Worm (Caenorhabditis elegans) whole organism, young adult: ENCODE results near the gene cutl-19.

Source experiments
- B0261.1 ChIP-seq: sonication (generic microtip); optimal IDR thresholded peaks from 2 replicates; lab custom pipeline; 2016; ENCODE audit warnings: mild to moderate bottlenecking, missing genetic modification characterization, moderate library complexity, missing compliant biosample characterization
- C06A6.2 ChIP-seq: fragments of 200-800 bp; sonication (Bioruptor generic); conservative IDR thresholded peaks from 2 replicates; pipeline ENCODE4 v1.3.6; 2022; ENCODE audit warnings: missing genetic modification characterization, missing compliant biosample characterization
- F49E8.2 ChIP-seq: sonication (generic microtip); optimal IDR thresholded peaks from 3 replicates; lab custom pipeline; 2017; ENCODE audit warnings: missing genetic modification characterization, mild to moderate bottlenecking, missing compliant biosample characterization, antibody characterized with exemption, moderate library complexity; ENCODE audit not compliant: insufficient read depth
- F55B11.4 ChIP-seq: sonication (generic microtip); optimal IDR thresholded peaks from 2 replicates; lab custom pipeline; 2016; ENCODE audit warnings: missing compliant biosample characterization, missing genetic modification characterization, borderline replicate concordance; ENCODE audit not compliant: insufficient read depth
- F57C9.4 ChIP-seq: sonication (generic microtip); optimal IDR thresholded peaks from 2 replicates; lab custom pipeline; 2017; ENCODE audit warnings: mild to moderate bottlenecking, missing genetic modification characterization, missing compliant biosample characterization
- K12H6.12 ChIP-seq: fragments of 200-800 bp; sonication (Bioruptor generic); optimal IDR thresholded peaks from 2 replicates; lab custom pipeline; 2018; ENCODE audit warnings: mild to moderate bottlenecking, missing genetic modification characterization, missing compliant biosample characterization
- Y53G8AR.9 ChIP-seq: fragments of 200-800 bp; sonication (Bioruptor generic); conservative IDR thresholded peaks from 2 replicates; pipeline ENCODE4 v1.3.6; 2022; ENCODE audit warnings: missing genetic modification reagents, missing genetic modification characterization, missing compliant biosample characterization
- Y67H2A.10 ChIP-seq: fragments of 200-800 bp; sonication (Bioruptor generic); conservative IDR thresholded peaks from 2 replicates; pipeline ENCODE4 v1.3.6; 2022; ENCODE audit warnings: missing genetic modification reagents, missing genetic modification characterization, missing compliant biosample characterization
- ZK185.1 ChIP-seq: sonication (generic microtip); optimal IDR thresholded peaks from 2 replicates; lab custom pipeline; 2016; ENCODE audit warnings: mild to moderate bottlenecking, missing genetic modification characterization, missing compliant biosample characterization; ENCODE audit not compliant: poor library complexity, severe bottlenecking
- aptf-2 ChIP-seq: fragments of 200-800 bp; sonication (Bioruptor generic); conservative IDR thresholded peaks from 2 replicates; pipeline ENCODE4 v1.3.6; 2022; ENCODE audit warnings: missing genetic modification reagents, missing genetic modification characterization, missing compliant biosample characterization
- attf-3 ChIP-seq: fragments of 200-800 bp; sonication (Bioruptor generic); conservative IDR thresholded peaks from 2 replicates; pipeline ENCODE4 v1.3.6; 2022; ENCODE audit warnings: missing genetic modification reagents, missing genetic modification characterization, missing compliant biosample characterization
- attf-5 ChIP-seq: fragments of 200-800 bp; sonication (Bioruptor generic); optimal IDR thresholded peaks from 2 replicates; lab custom pipeline; 2018; ENCODE audit warnings: mild to moderate bottlenecking, missing genetic modification characterization, missing compliant biosample characterization
- ceh-91 ChIP-seq: fragments of 200-800 bp; sonication (Bioruptor generic); IDR thresholded peaks from 2 replicates; pipeline ENCODE4 v1.3.6; 2022; ENCODE audit warnings: missing genetic modification reagents, missing genetic modification characterization, missing compliant biosample characterization
- chd-7 ChIP-seq: sonication (generic microtip); optimal IDR thresholded peaks from 2 replicates; lab custom pipeline; 2016; ENCODE audit warnings: mild to moderate bottlenecking, missing genetic modification characterization, moderate library complexity, missing compliant biosample characterization
- dox-1 ChIP-seq: fragments of 200-800 bp; sonication (Bioruptor generic); IDR thresholded peaks from 2 replicates; pipeline ENCODE4 v1.3.6; 2022; ENCODE audit warnings: missing genetic modification reagents, missing genetic modification characterization, missing compliant biosample characterization
- dpl-1 ChIP-seq: fragments of 150-350 bp; optimal IDR thresholded peaks from 2 replicates; lab custom pipeline; 2014; ENCODE audit warnings: missing biosample characterization, missing genetic modification reagents, missing genetic modification characterization
- ekl-4 ChIP-seq: fragments of 200-800 bp; sonication (Bioruptor generic); IDR thresholded peaks from 2 replicates; pipeline ENCODE4 v1.3.6; 2022; ENCODE audit warnings: missing genetic modification reagents, missing genetic modification characterization, missing compliant biosample characterization
- ets-4 ChIP-seq: fragments of 200-800 bp; sonication (Bioruptor generic); optimal IDR thresholded peaks from 2 replicates; lab custom pipeline; 2018; ENCODE audit warnings: mild to moderate bottlenecking, missing genetic modification characterization, missing compliant biosample characterization
- fkh-3 ChIP-seq: sonication (generic microtip); optimal IDR thresholded peaks from 2 replicates; lab custom pipeline; 2016; ENCODE audit warnings: mild to moderate bottlenecking, missing genetic modification characterization, missing compliant biosample characterization
- hlh-12 ChIP-seq: sonication (generic microtip); optimal IDR thresholded peaks from 2 replicates; lab custom pipeline; 2016; ENCODE audit warnings: missing genetic modification characterization, missing compliant biosample characterization
- hmg-20 ChIP-seq: fragments of 200-800 bp; sonication (Bioruptor generic); IDR thresholded peaks from 2 replicates; pipeline ENCODE4 v1.3.6; 2022; ENCODE audit warnings: missing genetic modification reagents, missing genetic modification characterization, missing compliant biosample characterization
- let-526 ChIP-seq: fragments of 200-800 bp; sonication (Bioruptor generic); IDR thresholded peaks from 2 replicates; pipeline ENCODE4 v1.3.6; 2022; ENCODE audit warnings: missing genetic modification reagents, missing genetic modification characterization, missing compliant biosample characterization
- lin-26 ChIP-seq: fragments of 200-800 bp; sonication (Bioruptor generic); IDR thresholded peaks from 2 replicates; pipeline ENCODE4 v1.3.6; 2022; ENCODE audit warnings: missing genetic modification reagents, missing genetic modification characterization, missing compliant biosample characterization
- lin-35 ChIP-seq, 3 experiments: fragments of 150-350 bp in 2 of 3; sonication (generic microtip) in 1 of 3; optimal IDR thresholded peaks; 2 replicates each; lab custom pipeline; 2014 to 2018; ENCODE audit warnings: missing biosample characterization in 3 of 3, missing genetic modification characterization in 3 of 3, missing genetic modification reagents in 3 of 3
- lin-40 ChIP-seq: sonication (generic microtip); optimal IDR thresholded peaks from 2 replicates; lab custom pipeline; 2016; ENCODE audit warnings: missing genetic modification characterization, mild to moderate bottlenecking, missing compliant biosample characterization, missing genotype, missing genetic modification reagents
- lin-54 ChIP-seq: fragments of 200-800 bp; sonication (Bioruptor generic); optimal IDR thresholded peaks from 2 replicates; lab custom pipeline; 2018; ENCODE audit warnings: mild to moderate bottlenecking, missing genetic modification characterization, missing compliant biosample characterization
- lsl-1 ChIP-seq: fragments of 200-800 bp; sonication (Bioruptor generic); optimal IDR thresholded peaks from 2 replicates; lab custom pipeline; 2018; ENCODE audit warnings: mild to moderate bottlenecking, missing genetic modification characterization, moderate library complexity, missing compliant biosample characterization
- lsy-27 ChIP-seq: sonication (generic microtip); optimal IDR thresholded peaks from 2 replicates; lab custom pipeline; 2017; ENCODE audit warnings: missing genetic modification characterization, mild to moderate bottlenecking, missing compliant biosample characterization, antibody characterized with exemption, missing genotype, borderline replicate concordance; ENCODE audit not compliant: insufficient read depth
- madf-10 ChIP-seq: sonication (generic microtip); optimal IDR thresholded peaks from 2 replicates; lab custom pipeline; 2016; ENCODE audit warnings: mild to moderate bottlenecking, missing genetic modification characterization, missing compliant biosample characterization
- madf-3 ChIP-seq: fragments of 200-800 bp; sonication (Bioruptor generic); IDR thresholded peaks from 2 replicates; pipeline ENCODE4 v1.3.6; 2022; ENCODE audit warnings: missing genetic modification reagents, missing genetic modification characterization, missing compliant biosample characterization
- madf-6 ChIP-seq: fragments of 200-800 bp; sonication (Bioruptor generic); IDR thresholded peaks from 2 replicates; pipeline ENCODE4 v1.3.6; 2022; ENCODE audit warnings: missing genetic modification reagents, missing genetic modification characterization, missing compliant biosample characterization
- mel-28 ChIP-seq: sonication (generic microtip); optimal IDR thresholded peaks from 2 replicates; lab custom pipeline; 2016; ENCODE audit warnings: borderline replicate concordance, mild to moderate bottlenecking, missing genetic modification characterization, missing compliant biosample characterization
- nfyb-1 ChIP-seq: fragments of 200-800 bp; sonication (Bioruptor generic); IDR thresholded peaks from 2 replicates; pipeline ENCODE4 v1.3.6; 2022; ENCODE audit warnings: missing genetic modification reagents, missing genetic modification characterization, missing compliant biosample characterization
- pbrm-1 ChIP-seq: fragments of 200-800 bp; sonication (Bioruptor generic); IDR thresholded peaks from 2 replicates; pipeline ENCODE4 v1.3.6; 2022; ENCODE audit warnings: missing genetic modification reagents, missing genetic modification characterization, missing compliant biosample characterization
- pha-4 ChIP-seq: fragments of 150-350 bp; sonication (generic microtip); optimal IDR thresholded peaks from 2 replicates; lab custom pipeline; 2014; ENCODE audit warnings: missing biosample characterization, missing genetic modification reagents, missing genetic modification characterization
- rcor-1 ChIP-seq: fragments of 200-800 bp; sonication (Bioruptor generic); IDR thresholded peaks from 2 replicates; pipeline ENCODE4 v1.3.6; 2022; ENCODE audit warnings: missing genetic modification reagents, missing genetic modification characterization, missing compliant biosample characterization
- sea-2 ChIP-seq: fragments of 200-800 bp; sonication (Bioruptor generic); IDR thresholded peaks from 2 replicates; pipeline ENCODE4 v1.3.6; 2022; ENCODE audit warnings: missing genetic modification characterization, missing compliant biosample characterization
- snpc-4 ChIP-seq, 5 experiments: fragments of 150-350 bp in 1 of 5; sonication (generic microtip) in 4 of 5; optimal IDR thresholded peaks; 2 replicates each; lab custom pipeline; 2014 to 2018; ENCODE audit warnings: missing genetic modification characterization in 5 of 5, missing biosample characterization in 3 of 5, antibody characterized with exemption in 2 of 5, mild to moderate bottlenecking in 2 of 5, missing compliant biosample characterization in 2 of 5, missing genotype in 2 of 5, moderate library complexity in 2 of 5, missing genetic modification reagents in 1 of 5
- tlf-1 ChIP-seq: fragments of 200-800 bp; sonication (Bioruptor generic); optimal IDR thresholded peaks from 2 replicates; lab custom pipeline; 2018; ENCODE audit warnings: mild to moderate bottlenecking, missing genetic modification characterization, missing compliant biosample characterization
- unc-130 ChIP-seq: sonication (generic microtip); optimal IDR thresholded peaks from 2 replicates; lab custom pipeline; 2016; ENCODE audit warnings: missing genetic modification reagents, missing genetic modification characterization, missing compliant biosample characterization
- xnd-1 ChIP-seq: sonication (generic microtip); optimal IDR thresholded peaks from 2 replicates; lab custom pipeline; 2016; ENCODE audit warnings: missing genotype, missing genetic modification reagents, missing genetic modification characterization, missing compliant biosample characterization
- ztf-6 ChIP-seq: fragments of 200-800 bp; sonication (Bioruptor generic); IDR thresholded peaks from 2 replicates; pipeline ENCODE4 v1.3.6; 2022; ENCODE audit warnings: missing genetic modification reagents, missing genetic modification characterization, missing compliant biosample characterization

Gene cutl-19

ce11 chrIII:5172470-5172869 is 44.9 kb downstream of the cutl-19 start, which contains the start of gene K10D2.5 (continued):
- TF ChIP-seq Y67H2A.10, result peak; percentile 97
- peak; percentile 99 for TF ChIP-seq dox-1
- TF ChIP-seq pbrm-1 (GFP tag; lab: Robert Waterston, UW), result peak; percentile 93
- no peak for TF ChIP-seq F57C9.4 (tag; lab: Kevin White, UChicago)
- peak; percentile 81 for TF ChIP-seq lin-26 (GFP tag; lab: Robert Waterston, UW)
- TF ChIP-seq xnd-1 (tag; lab: Kevin White, UChicago), result peak; percentile 27
- TF ChIP-seq hlh-12 (tag; lab: Kevin White, UChicago), result no peak
- peak; percentile 92 for TF ChIP-seq madf-3 (GFP tag; lab: Robert Waterston, UW)
- peak; percentile 98 for TF ChIP-seq unc-130 (GFP tag; lab: Kevin White, UChicago)
- TF ChIP-seq lin-35 (GFP tag; optimal IDR thresholded peaks at IDR 0.05; lab: Kevin White, UChicago), result peak in 1 of 3 experiments; percentile 80
- peak; percentile 92 for TF ChIP-seq Y53G8AR.9 (GFP tag; lab: Robert Waterston, UW)
- TF ChIP-seq ekl-4, result peak; percentile 95
- TF ChIP-seq lin-54 (GFP tag; lab: Kevin White, UChicago), result peak; percentile 96
- TF ChIP-seq tlf-1 (GFP tag; lab: Kevin White, UChicago), result peak; percentile 81
- peak; percentile 92 for TF ChIP-seq K12H6.12
- TF ChIP-seq F55B11.4 (tag; lab: Kevin White, UChicago), result no peak
- TF ChIP-seq ZK185.1 (tag; lab: Kevin White, UChicago), result peak; percentile 97
- TF ChIP-seq mel-28 (tag; lab: Kevin White, UChicago), result peak; percentile 31
- peak; percentile 85 for TF ChIP-seq attf-3 (GFP tag; lab: Robert Waterston, UW)
- no peak for TF ChIP-seq sea-2 (GFP tag; lab: Robert Waterston, UW)
- TF ChIP-seq aptf-2 (GFP tag; lab: Robert Waterston, UW), result peak; percentile 98
- peak; percentile 96 for TF ChIP-seq let-526 (GFP tag; lab: Robert Waterston, UW)
- TF ChIP-seq F49E8.2 (tag; lab: Kevin White, UChicago), result peak; percentile 90
- TF ChIP-seq chd-7 (tag; lab: Kevin White, UChicago), result peak; percentile 78
- peak; percentile 94 for TF ChIP-seq ztf-6
- TF ChIP-seq ets-4 (GFP tag; lab: Kevin White, UChicago), result no peak
- TF ChIP-seq lin-40 (tag; lab: Kevin White, UChicago), result peak; percentile 80
- no peak for TF ChIP-seq pha-4 (tag; lab: Kevin White, UChicago)
- TF ChIP-seq rcor-1 (GFP tag; lab: Robert Waterston, UW), result peak; percentile 96
- TF ChIP-seq fkh-3 (tag; lab: Kevin White, UChicago), result no peak
- peak; percentile 77 for TF ChIP-seq dpl-1 (GFP tag; lab: Kevin White, UChicago)
- peak; percentile 99 for TF ChIP-seq attf-5 (GFP tag; lab: Kevin White, UChicago)
- TF ChIP-seq hmg-20 (GFP tag; lab: Robert Waterston, UW), result peak; percentile 82

ce11 chrIII:5171945-5172344 is 45.5 kb downstream of the cutl-19 start, which contains the start of gene prp-19:
prp-19 (minus strand) TSS chrIII:5172045.
- no peak for TF ChIP-seq ceh-91 (GFP tag; lab: Robert Waterston, UW)
- no peak for TF ChIP-seq attf-5 (GFP tag; lab: Kevin White, UChicago)
- no peak for TF ChIP-seq lsy-27 (tag; lab: Kevin White, UChicago)
- TF ChIP-seq madf-6, result no peak
- no peak for TF ChIP-seq C06A6.2 (GFP tag; lab: Robert Waterston, UW)
- TF ChIP-seq snpc-4 (GFP tag; optimal IDR thresholded peaks at IDR 0.05; lab: Kevin White, UChicago), result no peak
- TF ChIP-seq snpc-4 (tag; optimal IDR thresholded peaks at IDR 0.05; lab: Kevin White, UChicago), result no peak
- no peak for TF ChIP-seq nfyb-1 (GFP tag; lab: Robert Waterston, UW)
- no peak for TF ChIP-seq madf-10
- no peak for TF ChIP-seq lsl-1 (GFP tag; lab: Kevin White, UChicago)
- no peak for TF ChIP-seq B0261.1 (tag; lab: Kevin White, UChicago)
